Worm (Caenorhabditis elegans) whole organism, young adult: ENCODE data around the gene ceeh-2.

Source experiments
- B0019.2 ChIP-seq: fragments of 200-800 bp; sonication (Bioruptor generic); conservative IDR thresholded peaks from 2 replicates; pipeline ENCODE4 v1.3.6; 2022; ENCODE audit warnings: missing genetic modification reagents, missing genetic modification characterization, missing compliant biosample characterization
- F33H1.4 ChIP-seq: fragments of 200-800 bp; sonication (Bioruptor generic); IDR thresholded peaks from 2 replicates; pipeline ENCODE4 v1.3.6; 2022; ENCODE audit warnings: missing genetic modification reagents, missing genetic modification characterization, missing compliant biosample characterization
- K11D2.4 ChIP-seq: fragments of 200-800 bp; sonication (Bioruptor generic); IDR thresholded peaks from 2 replicates; pipeline ENCODE4 v1.3.6; 2022; ENCODE audit warnings: missing genetic modification reagents, missing genetic modification characterization, missing compliant biosample characterization
- K12H6.12 ChIP-seq: fragments of 200-800 bp; sonication (Bioruptor generic); optimal IDR thresholded peaks from 2 replicates; lab custom pipeline; 2018; ENCODE audit warnings: mild to moderate bottlenecking, missing genetic modification characterization, missing compliant biosample characterization
- T07F8.4 ChIP-seq: sonication (generic microtip); optimal IDR thresholded peaks from 2 replicates; lab custom pipeline; 2016; ENCODE audit warnings: mild to moderate bottlenecking, missing genetic modification characterization, moderate library complexity, missing compliant biosample characterization
- aptf-2 ChIP-seq: fragments of 200-800 bp; sonication (Bioruptor generic); conservative IDR thresholded peaks from 2 replicates; pipeline ENCODE4 v1.3.6; 2022; ENCODE audit warnings: missing genetic modification reagents, missing genetic modification characterization, missing compliant biosample characterization
- ceh-40 ChIP-seq: fragments of 200-800 bp; sonication (Bioruptor generic); IDR thresholded peaks from 2 replicates; pipeline ENCODE4 v1.3.6; 2022; ENCODE audit warnings: missing genetic modification characterization, missing compliant biosample characterization
- ceh-58 ChIP-seq: fragments of 200-800 bp; sonication (Bioruptor generic); IDR thresholded peaks from 2 replicates; pipeline ENCODE4 v1.3.6; 2022; ENCODE audit warnings: missing genetic modification characterization, missing compliant biosample characterization
- ceh-79 ChIP-seq: sonication (generic microtip); optimal IDR thresholded peaks from 2 replicates; lab custom pipeline; 2017; ENCODE audit warnings: mild to moderate bottlenecking, missing genetic modification characterization, missing compliant biosample characterization
- die-1 ChIP-seq: sonication (generic microtip); optimal IDR thresholded peaks from 2 replicates; lab custom pipeline; 2016; ENCODE audit warnings: missing genotype, mild to moderate bottlenecking, missing genetic modification characterization, missing compliant biosample characterization
- dpff-1 ChIP-seq: sonication (generic microtip); optimal IDR thresholded peaks from 2 replicates; lab custom pipeline; 2017; ENCODE audit warnings: mild to moderate bottlenecking, missing genetic modification characterization, missing compliant biosample characterization
- dpl-1 ChIP-seq: fragments of 150-350 bp; optimal IDR thresholded peaks from 2 replicates; lab custom pipeline; 2014; ENCODE audit warnings: missing biosample characterization, missing genetic modification reagents, missing genetic modification characterization
- efl-1 ChIP-seq: fragments of 150-350 bp; optimal IDR thresholded peaks from 2 replicates; lab custom pipeline; 2014; ENCODE audit warnings: missing biosample characterization, missing genetic modification reagents, missing genetic modification characterization
- egl-18 ChIP-seq: fragments of 200-800 bp; sonication (Bioruptor generic); IDR thresholded peaks from 2 replicates; pipeline ENCODE4 v1.3.6; 2022; ENCODE audit warnings: missing genetic modification reagents, missing genetic modification characterization, missing compliant biosample characterization
- ekl-4 ChIP-seq: fragments of 200-800 bp; sonication (Bioruptor generic); IDR thresholded peaks from 2 replicates; pipeline ENCODE4 v1.3.6; 2022; ENCODE audit warnings: missing genetic modification reagents, missing genetic modification characterization, missing compliant biosample characterization
- gei-17 ChIP-seq: fragments of 200-800 bp; sonication (Bioruptor generic); optimal IDR thresholded peaks from 2 replicates; lab custom pipeline; 2018; ENCODE audit warnings: mild to moderate bottlenecking, missing genetic modification characterization, missing compliant biosample characterization
- hmg-20 ChIP-seq: fragments of 200-800 bp; sonication (Bioruptor generic); IDR thresholded peaks from 2 replicates; pipeline ENCODE4 v1.3.6; 2022; ENCODE audit warnings: missing genetic modification reagents, missing genetic modification characterization, missing compliant biosample characterization
- hsf-1 ChIP-seq: fragments of 200-800 bp; sonication (Bioruptor generic); IDR thresholded peaks from 2 replicates; pipeline ENCODE4 v1.3.6; 2022; ENCODE audit warnings: missing genetic modification reagents, missing genetic modification characterization, missing compliant biosample characterization
- lin-40 ChIP-seq: sonication (generic microtip); optimal IDR thresholded peaks from 2 replicates; lab custom pipeline; 2016; ENCODE audit warnings: missing genetic modification characterization, mild to moderate bottlenecking, missing compliant biosample characterization, missing genotype, missing genetic modification reagents
- madf-3 ChIP-seq: fragments of 200-800 bp; sonication (Bioruptor generic); IDR thresholded peaks from 2 replicates; pipeline ENCODE4 v1.3.6; 2022; ENCODE audit warnings: missing genetic modification reagents, missing genetic modification characterization, missing compliant biosample characterization
- madf-6 ChIP-seq: fragments of 200-800 bp; sonication (Bioruptor generic); IDR thresholded peaks from 2 replicates; pipeline ENCODE4 v1.3.6; 2022; ENCODE audit warnings: missing genetic modification reagents, missing genetic modification characterization, missing compliant biosample characterization
- mel-28 ChIP-seq: sonication (generic microtip); optimal IDR thresholded peaks from 2 replicates; lab custom pipeline; 2016; ENCODE audit warnings: borderline replicate concordance, mild to moderate bottlenecking, missing genetic modification characterization, missing compliant biosample characterization
- mes-4 ChIP-seq: sonication (generic microtip); optimal IDR thresholded peaks from 2 replicates; lab custom pipeline; 2016; ENCODE audit warnings: missing genotype, missing genetic modification characterization, missing compliant biosample characterization
- nfyb-1 ChIP-seq: fragments of 200-800 bp; sonication (Bioruptor generic); IDR thresholded peaks from 2 replicates; pipeline ENCODE4 v1.3.6; 2022; ENCODE audit warnings: missing genetic modification reagents, missing genetic modification characterization, missing compliant biosample characterization
- nhr-120 ChIP-seq: fragments of 200-800 bp; sonication (Bioruptor generic); IDR thresholded peaks from 2 replicates; pipeline ENCODE4 v1.3.6; 2022; ENCODE audit warnings: missing genetic modification characterization, missing compliant biosample characterization
- nhr-179 ChIP-seq: sonication (generic microtip); optimal IDR thresholded peaks from 2 replicates; lab custom pipeline; 2016; ENCODE audit warnings: mild to moderate bottlenecking, missing genetic modification characterization, missing compliant biosample characterization
- pha-4 ChIP-seq: fragments of 150-350 bp; sonication (generic microtip); optimal IDR thresholded peaks from 2 replicates; lab custom pipeline; 2014; ENCODE audit warnings: missing biosample characterization, missing genetic modification reagents, missing genetic modification characterization
- rcor-1 ChIP-seq: fragments of 200-800 bp; sonication (Bioruptor generic); IDR thresholded peaks from 2 replicates; pipeline ENCODE4 v1.3.6; 2022; ENCODE audit warnings: missing genetic modification reagents, missing genetic modification characterization, missing compliant biosample characterization
- tlf-1 ChIP-seq: fragments of 200-800 bp; sonication (Bioruptor generic); optimal IDR thresholded peaks from 2 replicates; lab custom pipeline; 2018; ENCODE audit warnings: mild to moderate bottlenecking, missing genetic modification characterization, missing compliant biosample characterization
- unc-130 ChIP-seq: sonication (generic microtip); optimal IDR thresholded peaks from 2 replicates; lab custom pipeline; 2016; ENCODE audit warnings: missing genetic modification reagents, missing genetic modification characterization, missing compliant biosample characterization
- unc-62 ChIP-seq: fragments of 150-350 bp; optimal IDR thresholded peaks from 2 replicates; lab custom pipeline; 2014; ENCODE audit warnings: missing biosample characterization, missing genetic modification reagents, missing genetic modification characterization
- xnd-1 ChIP-seq: sonication (generic microtip); optimal IDR thresholded peaks from 2 replicates; lab custom pipeline; 2016; ENCODE audit warnings: missing genotype, missing genetic modification reagents, missing genetic modification characterization, missing compliant biosample characterization
- zfh-2 ChIP-seq: fragments of 200-800 bp; sonication (Bioruptor generic); conservative IDR thresholded peaks from 2 replicates; pipeline ENCODE4 v1.3.6; 2022; ENCODE audit warnings: missing genetic modification reagents, missing genetic modification characterization, missing compliant biosample characterization
- ztf-25 ChIP-seq: fragments of 200-800 bp; sonication (Bioruptor generic); IDR thresholded peaks from 2 replicates; pipeline ENCODE4 v1.3.6; 2022; ENCODE audit warnings: missing genetic modification reagents, missing genetic modification characterization, missing compliant biosample characterization
- ztf-26 ChIP-seq: sonication (generic microtip); optimal IDR thresholded peaks from 2 replicates; lab custom pipeline; 2017; ENCODE audit warnings: missing genetic modification characterization, missing compliant biosample characterization
- ztf-28 ChIP-seq: fragments of 200-800 bp; sonication (Bioruptor generic); IDR thresholded peaks from 2 replicates; pipeline ENCODE4 v1.3.6; 2022; ENCODE audit warnings: missing genetic modification reagents, missing genetic modification characterization, missing compliant biosample characterization
- ztf-6 ChIP-seq: fragments of 200-800 bp; sonication (Bioruptor generic); IDR thresholded peaks from 2 replicates; pipeline ENCODE4 v1.3.6; 2022; ENCODE audit warnings: missing genetic modification reagents, missing genetic modification characterization, missing compliant biosample characterization

The ceeh-2 gene

DNA sequence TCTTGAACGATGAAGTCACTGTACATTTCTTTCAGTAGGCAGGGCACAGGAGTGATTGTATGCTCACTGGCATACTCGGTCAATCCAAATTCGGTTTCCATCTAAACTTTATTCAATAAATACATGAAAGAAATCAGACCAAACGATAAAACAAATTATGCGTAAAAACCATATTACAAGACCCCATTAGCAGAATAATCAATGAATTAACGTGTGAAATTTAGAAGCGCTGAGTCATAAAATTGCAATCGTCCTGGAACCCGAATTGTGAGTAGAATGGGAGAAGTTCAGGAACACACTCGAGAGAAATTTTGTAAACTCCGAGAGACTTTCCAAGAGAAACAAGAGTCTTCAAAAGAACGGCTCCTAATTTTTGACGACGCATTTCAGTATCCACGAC lies 38.3 kb downstream of the ceeh-2 start, which contains the start of gene B0024.11:
Gene B0024.11 (minus strand): TSS at position 101 of the 400 bp plus-strand sequence.
- TF ChIP-seq ceh-40 (GFP tag; lab: Robert Waterston, UW) (no peak), unc-62 (GFP tag; lab: Kevin White, UChicago) (no peak), xnd-1 (tag; lab: Kevin White, UChicago) (no peak), T07F8.4 (tag; lab: Kevin White, UChicago) (no peak), pha-4 (tag; lab: Kevin White, UChicago) (no peak), ceh-79 (no peak), K12H6.12 (tag; lab: Kevin White, UChicago) (no peak), egl-18 (GFP tag; lab: Robert Waterston, UW) (no peak), ztf-28 (GFP tag; lab: Robert Waterston, UW) (no peak), unc-130 (GFP tag; lab: Kevin White, UChicago) (no peak), ekl-4 (no peak), efl-1 (GFP tag; lab: Kevin White, UChicago) (no peak), madf-6 (GFP tag; lab: Robert Waterston, UW) (no peak), nfyb-1 (GFP tag; lab: Robert Waterston, UW) (no peak), F33H1.4 (no peak), hsf-1 (GFP tag; lab: Robert Waterston, UW) (no peak), tlf-1 (GFP tag; lab: Kevin White, UChicago) (no peak), zfh-2 (GFP tag; lab: Robert Waterston, UW) (no peak), aptf-2 (GFP tag; lab: Robert Waterston, UW) (no peak)

DNA sequence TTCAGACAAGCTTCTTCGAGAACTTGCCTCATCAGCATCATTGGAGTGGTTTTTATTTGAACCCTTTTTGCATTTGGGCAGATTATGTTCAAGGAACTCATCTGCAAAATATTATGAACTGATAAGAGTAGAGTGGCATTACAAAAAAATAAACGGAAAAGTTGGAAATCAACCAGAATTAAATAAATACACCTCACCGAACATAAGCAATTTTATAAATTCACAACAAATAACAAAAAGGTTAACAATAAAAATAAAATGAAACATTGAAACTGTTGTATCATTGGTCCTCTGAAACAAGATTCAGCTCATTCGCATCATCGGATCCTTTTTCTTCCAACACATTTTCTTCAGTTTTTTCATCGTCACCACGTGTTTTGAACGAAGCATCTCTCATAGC lies 40.4 kb downstream of the ceeh-2 start, which contains the start of gene asps-1:
Gene asps-1 (minus strand): TSS at position 101 of the 400 bp plus-strand sequence.
- TF ChIP-seq madf-3 (no peak), ceh-58 (GFP tag; lab: Robert Waterston, UW) (no peak), K11D2.4 (GFP tag; lab: Robert Waterston, UW) (no peak)

DNA sequence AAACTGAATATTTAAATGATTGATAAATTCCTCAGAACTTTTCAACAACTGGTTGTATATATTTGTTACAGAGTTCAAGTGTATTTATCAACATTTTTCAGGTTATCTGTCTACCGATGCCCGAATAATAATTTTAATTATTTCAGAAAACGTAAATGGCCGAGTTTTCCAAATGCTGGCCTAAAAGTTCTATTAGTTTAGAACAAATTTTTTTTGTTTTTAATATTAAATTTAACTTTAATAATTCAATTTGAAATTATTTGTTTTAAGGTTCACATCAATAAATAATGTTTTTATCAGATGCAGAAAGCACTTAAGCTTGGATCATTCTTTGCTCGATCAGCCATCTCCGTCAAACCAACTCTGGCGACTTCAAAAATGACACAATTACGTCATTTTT lies 43.3 kb downstream of the ceeh-2 start, which contains the start of gene trx-2:
Gene trx-2 (plus strand): TSS at position 301 of the 400 bp plus-strand sequence.
- no peak for TF ChIP-seq rcor-1 (GFP tag; lab: Robert Waterston, UW)
- TF ChIP-seq ztf-25 (GFP tag; lab: Robert Waterston, UW) = no peak
- TF ChIP-seq ztf-28 (GFP tag; lab: Robert Waterston, UW) = no peak
- no peak for TF ChIP-seq mel-28 (tag; lab: Kevin White, UChicago)
- no peak for TF ChIP-seq lin-40

DNA sequence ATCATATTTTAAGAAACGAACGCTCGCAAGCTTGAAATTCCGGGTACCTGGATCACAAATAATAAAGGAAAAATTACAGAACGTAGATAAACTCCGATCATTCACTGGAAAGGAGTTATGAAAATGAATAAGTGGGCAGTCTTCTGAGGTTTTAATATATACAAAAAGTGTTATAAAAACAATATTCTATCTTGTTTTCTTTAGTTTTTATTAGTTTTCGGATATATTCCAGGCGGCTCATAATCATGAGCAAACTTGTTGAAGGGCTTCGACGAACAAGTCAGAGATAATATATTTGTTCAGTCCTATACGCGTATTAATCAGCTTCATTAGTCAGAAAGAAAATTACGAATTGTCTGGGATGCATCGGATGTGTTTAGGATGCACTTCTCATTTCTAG lies 43.8 kb downstream of the ceeh-2 start, which contains the start of gene gcy-6:
Gene gcy-6 (minus strand): TSS at position 101 of the 400 bp plus-strand sequence.
- TF ChIP-seq unc-62 (GFP tag; lab: Kevin White, UChicago) (no peak), dpl-1 (GFP tag; lab: Kevin White, UChicago) (no peak), F33H1.4 (no peak), nfyb-1 (GFP tag; lab: Robert Waterston, UW) (no peak), ekl-4 (no peak), gei-17 (GFP tag; lab: Kevin White, UChicago) (no peak), ztf-6 (no peak), ztf-26 (tag; lab: Kevin White, UChicago) (no peak), nhr-120 (no peak), ztf-25 (GFP tag; lab: Robert Waterston, UW) (no peak), B0019.2 (GFP tag; lab: Robert Waterston, UW) (no peak), die-1 (tag; lab: Kevin White, UChicago) (no peak), rcor-1 (GFP tag; lab: Robert Waterston, UW) (no peak), dpff-1 (tag; lab: Kevin White, UChicago) (no peak), mes-4 (tag; lab: Kevin White, UChicago) (no peak), hmg-20 (no peak), nhr-179 (tag; lab: Kevin White, UChicago) (no peak)
